Fruit fly (Drosophila melanogaster) whole organism, prepupa: ENCODE measurements around the gene CG7600.

Source experiments
- Blimp-1 ChIP-seq: fragments of 200-800 bp; sonication (Bioruptor generic); optimal IDR thresholded peaks from 3 replicates; lab custom pipeline; 2017; ENCODE audit warnings: missing biosample characterization, missing genetic modification characterization, mild to moderate bottlenecking, moderate library complexity, missing genetic modification reagents
- CG10631 ChIP-seq: fragments of 200-800 bp; sonication (Bioruptor generic); optimal IDR thresholded peaks from 2 replicates; lab custom pipeline; 2016; ENCODE audit warnings: missing biosample characterization, missing genetic modification characterization
- CG10669 ChIP-seq: fragments of 200-800 bp; sonication (Bioruptor generic); optimal IDR thresholded peaks from 3 replicates; lab custom pipeline; 2018; ENCODE audit warnings: missing biosample characterization, mild to moderate bottlenecking, missing genetic modification characterization, moderate library complexity
- CG11294 ChIP-seq: fragments of 200-800 bp; sonication (Bioruptor generic); IDR thresholded peaks from 2 replicates; pipeline ENCODE4 v1.3.6; 2022; ENCODE audit warnings: missing biosample characterization, missing genetic modification characterization
- CG15336 ChIP-seq: fragments of 200-800 bp; sonication (Bioruptor generic); IDR thresholded peaks from 2 replicates; pipeline ENCODE4 v1.3.6; 2022; ENCODE audit warnings: missing biosample characterization, missing genetic modification characterization
- CG1621 ChIP-seq: fragments of 200-800 bp; sonication (Bioruptor generic); optimal IDR thresholded peaks from 3 replicates; lab custom pipeline; 2018; ENCODE audit warnings: missing biosample characterization, mild to moderate bottlenecking, missing genetic modification characterization
- CG3032 ChIP-seq: fragments of 200-800 bp; optimal IDR thresholded peaks from 2 replicates; lab custom pipeline; 2019; ENCODE audit warnings: missing biosample characterization, mild to moderate bottlenecking, missing genetic modification characterization, moderate library complexity
- CG31627 ChIP-seq: fragments of 200-800 bp; sonication (Bioruptor generic); optimal IDR thresholded peaks from 3 replicates; lab custom pipeline; 2016; ENCODE audit warnings: missing biosample characterization, missing genetic modification characterization
- CG32006 ChIP-seq: fragments of 200-800 bp; sonication (Bioruptor generic); optimal IDR thresholded peaks from 3 replicates; lab custom pipeline; 2017; ENCODE audit warnings: missing biosample characterization, mild to moderate bottlenecking, missing genetic modification characterization
- CG34406 ChIP-seq: fragments of 200-800 bp; sonication (Bioruptor generic); optimal IDR thresholded peaks from 3 replicates; lab custom pipeline; 2016; ENCODE audit warnings: missing biosample characterization, missing genetic modification characterization
- CG3919 ChIP-seq: fragments of 200-800 bp; sonication (Bioruptor generic); optimal IDR thresholded peaks from 3 replicates; lab custom pipeline; 2016; ENCODE audit warnings: missing biosample characterization, missing genetic modification characterization
- CG4318 ChIP-seq: fragments of 200-800 bp; sonication (Bioruptor generic); optimal IDR thresholded peaks from 3 replicates; lab custom pipeline; 2017; ENCODE audit warnings: missing biosample characterization, mild to moderate bottlenecking, missing genetic modification characterization
- CG6276 ChIP-seq: fragments of 200-800 bp; sonication (Bioruptor generic); optimal IDR thresholded peaks from 2 replicates; lab custom pipeline; 2017; ENCODE audit warnings: missing biosample characterization, mild to moderate bottlenecking, missing genetic modification characterization
- CG6808 ChIP-seq: fragments of 200-800 bp; sonication (Bioruptor generic); optimal IDR thresholded peaks from 3 replicates; lab custom pipeline; 2017; ENCODE audit warnings: missing biosample characterization, missing genetic modification characterization, mild to moderate bottlenecking, moderate library complexity, missing genetic modification reagents
- CG8119 ChIP-seq: fragments of 200-800 bp; sonication (Bioruptor generic); IDR thresholded peaks from 3 replicates; pipeline ENCODE4 v1.3.6; 2022; ENCODE audit warnings: missing biosample characterization, missing genetic modification characterization
- CG8319 ChIP-seq: fragments of 200-800 bp; sonication (Bioruptor generic); optimal IDR thresholded peaks from 3 replicates; lab custom pipeline; 2016; ENCODE audit warnings: missing biosample characterization, missing genetic modification characterization
- CG8632 ChIP-seq: fragments of 200-800 bp; sonication (Bioruptor generic); optimal IDR thresholded peaks from 3 replicates; lab custom pipeline; 2016; ENCODE audit warnings: missing biosample characterization, missing genetic modification characterization
- CG9139 ChIP-seq: fragments of 200-800 bp; sonication (Bioruptor generic); optimal IDR thresholded peaks from 3 replicates; lab custom pipeline; 2017; ENCODE audit warnings: missing biosample characterization, mild to moderate bottlenecking, missing genetic modification characterization
- Eip78C ChIP-seq: fragments of 200-800 bp; sonication (Bioruptor generic); peaks from one replicate; lab custom pipeline; 2016; ENCODE audit warnings: missing biosample characterization, missing genetic modification characterization
- Eip93F ChIP-seq: fragments of 200-800 bp; sonication (Bioruptor generic); optimal IDR thresholded peaks from 2 replicates; lab custom pipeline; 2016; ENCODE audit warnings: missing biosample characterization, mild to moderate bottlenecking, missing genetic modification characterization
- Ets96B ChIP-seq: fragments of 200-800 bp; optimal IDR thresholded peaks from 2 replicates; lab custom pipeline; 2019; ENCODE audit warnings: missing biosample characterization, mild to moderate bottlenecking, missing genetic modification characterization, moderate library complexity
- Gug ChIP-seq: fragments of 200-800 bp; sonication (Bioruptor generic); IDR thresholded peaks from 2 replicates; pipeline ENCODE4 v1.3.6; 2022; ENCODE audit warnings: missing biosample characterization, missing genetic modification characterization
- Hr38 ChIP-seq: sonication (Bioruptor generic); optimal IDR thresholded peaks from 2 replicates; lab custom pipeline; 2016; ENCODE audit warnings: missing biosample characterization, missing genetic modification characterization
- Hr39 ChIP-seq: fragments of 200-800 bp; sonication (Bioruptor generic); optimal IDR thresholded peaks from 2 replicates; lab custom pipeline; 2016; ENCODE audit warnings: missing biosample characterization, missing genetic modification characterization
- Hr4 ChIP-seq: fragments of 200-800 bp; sonication (Bioruptor generic); optimal IDR thresholded peaks from 3 replicates; lab custom pipeline; 2016; ENCODE audit warnings: missing biosample characterization, missing genetic modification characterization
- Met ChIP-seq: fragments of 200-800 bp; sonication (Bioruptor generic); optimal IDR thresholded peaks from 3 replicates; lab custom pipeline; 2016; ENCODE audit warnings: missing biosample characterization, missing genetic modification characterization
- OdsH ChIP-seq: fragments of 200-800 bp; sonication (Bioruptor generic); optimal IDR thresholded peaks from 3 replicates; lab custom pipeline; 2016; ENCODE audit warnings: missing biosample characterization, missing genetic modification characterization
- Smox ChIP-seq: fragments of 200-800 bp; sonication (Bioruptor generic); optimal IDR thresholded peaks from 3 replicates; lab custom pipeline; 2016; ENCODE audit warnings: missing biosample characterization, missing genetic modification characterization
- Sox14 ChIP-seq: fragments of 200-800 bp; sonication (Bioruptor generic); optimal IDR thresholded peaks from 3 replicates; lab custom pipeline; 2016; ENCODE audit warnings: missing biosample characterization, missing genetic modification characterization
- acj6 ChIP-seq: fragments of 200-800 bp; sonication (Bioruptor generic); optimal IDR thresholded peaks from 3 replicates; lab custom pipeline; 2016; ENCODE audit warnings: missing biosample characterization, missing genetic modification characterization
- dac ChIP-seq: fragments of 200-800 bp; sonication (Bioruptor generic); optimal IDR thresholded peaks from 2 replicates; lab custom pipeline; 2017; ENCODE audit warnings: missing biosample characterization, mild to moderate bottlenecking, missing genetic modification characterization
- dsx ChIP-seq: fragments of 200-800 bp; optimal IDR thresholded peaks from 3 replicates; lab custom pipeline; 2019; ENCODE audit warnings: missing biosample characterization, mild to moderate bottlenecking, missing genetic modification characterization, moderate library complexity; ENCODE audit not compliant: poor library complexity, severe bottlenecking
- eg ChIP-seq: fragments of 200-800 bp; sonication (Bioruptor generic); IDR thresholded peaks from 3 replicates; pipeline ENCODE4 v1.3.6; 2022; ENCODE audit warnings: missing biosample characterization, missing genetic modification characterization
- esn ChIP-seq: fragments of 200-800 bp; sonication (Bioruptor generic); optimal IDR thresholded peaks from 2 replicates; lab custom pipeline; 2016; ENCODE audit warnings: missing biosample characterization, mild to moderate bottlenecking, missing genetic modification characterization, moderate library complexity
- fd59A ChIP-seq: fragments of 200-800 bp; sonication (Bioruptor generic); optimal IDR thresholded peaks from 2 replicates; lab custom pipeline; 2017; ENCODE audit warnings: missing biosample characterization, mild to moderate bottlenecking, missing genetic modification characterization, missing genetic modification reagents
- fkh ChIP-seq: fragments of 200-800 bp; sonication (Bioruptor generic); optimal IDR thresholded peaks from 3 replicates; lab custom pipeline; 2017; ENCODE audit warnings: missing biosample characterization, mild to moderate bottlenecking, missing genetic modification characterization, moderate library complexity
- pdm3 ChIP-seq: fragments of 200-800 bp; sonication (Bioruptor generic); optimal IDR thresholded peaks from 3 replicates; lab custom pipeline; 2016; ENCODE audit warnings: missing biosample characterization, missing genetic modification characterization
- salr ChIP-seq, 2 experiments: fragments of 200-800 bp; sonication (Bioruptor generic); optimal IDR thresholded peaks; 3 replicates each; lab custom pipeline; 2016 to 2018; ENCODE audit warnings: missing biosample characterization in 2 of 2, missing genetic modification characterization in 2 of 2, mild to moderate bottlenecking in 1 of 2
- ss ChIP-seq, 2 experiments: fragments of 200-800 bp; sonication (Bioruptor generic); optimal IDR thresholded peaks; 2 replicates in 1 of 2; 3 replicates in 1 of 2; lab custom pipeline; 2017 to 2018; ENCODE audit warnings: mild to moderate bottlenecking in 2 of 2, missing biosample characterization in 2 of 2, missing genetic modification characterization in 2 of 2, moderate library complexity in 1 of 2
- topi ChIP-seq: fragments of 200-800 bp; sonication (Bioruptor generic); optimal IDR thresholded peaks from 3 replicates; lab custom pipeline; 2016; ENCODE audit warnings: missing biosample characterization, missing genetic modification characterization
- vri ChIP-seq: fragments of 200-800 bp; sonication (Bioruptor generic); optimal IDR thresholded peaks from 3 replicates; lab custom pipeline; 2016; ENCODE audit warnings: missing biosample characterization, mild to moderate bottlenecking, missing genetic modification characterization

Gene CG7600

DNA sequence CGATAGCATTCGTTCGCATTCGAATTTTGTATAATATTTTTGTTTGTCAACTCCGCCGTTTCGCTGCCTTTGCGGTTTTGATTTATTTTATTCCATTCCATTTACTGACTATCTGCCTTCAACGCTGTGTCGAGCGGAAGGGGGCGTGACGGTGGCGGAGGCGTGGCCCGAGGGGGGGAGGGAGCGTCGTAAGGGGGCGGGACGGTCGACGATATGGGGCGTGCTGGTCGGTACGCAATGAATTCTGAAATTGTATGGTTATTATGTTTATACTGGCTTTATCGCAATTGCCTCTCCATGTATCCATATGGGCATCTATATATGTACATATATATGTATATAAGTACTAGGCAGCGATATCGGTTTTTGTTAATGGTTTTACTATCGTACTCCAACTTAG lies 26.6 kb upstream of the CG7600 start:
- TF ChIP-seq salr (GFP tag; optimal IDR thresholded peaks at IDR 0.05; lab: Kevin White, UChicago) (no peak), Blimp-1 (GFP tag; lab: Kevin White, UChicago) (no peak), topi (GFP tag; lab: Kevin White, UChicago) (no peak), CG32006 (no peak), pdm3 (no peak), CG8632 (GFP tag; lab: Kevin White, UChicago) (no peak), Hr4 (no peak), Smox (no peak), Hr38 (no peak)
- TF ChIP-seq, all 60 proteins: peak for 0

DNA sequence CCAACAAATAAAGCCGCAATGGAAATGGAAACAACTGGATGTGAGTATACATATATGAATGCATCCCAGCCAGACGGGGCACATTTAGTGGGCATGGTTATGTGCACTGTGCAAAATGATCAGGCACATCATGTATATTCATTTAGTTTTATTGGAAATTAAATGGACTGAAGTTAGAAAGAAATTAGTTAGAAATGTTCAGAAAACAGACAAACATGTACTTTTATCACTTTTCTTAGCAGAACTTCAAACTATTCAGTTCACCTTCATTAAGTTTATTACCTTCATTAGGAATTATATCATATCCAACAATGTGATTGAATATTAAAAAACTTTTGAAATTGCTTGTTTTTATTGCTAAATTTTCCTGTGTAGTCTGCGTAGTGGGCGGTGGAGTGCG lies 23.8 kb upstream of the CG7600 start:
- TF ChIP-seq Met, result no peak
- TF ChIP-seq CG34406, result no peak
- TF ChIP-seq CG6276 (GFP tag; lab: Kevin White, UChicago), result peak; percentile 5
- TF ChIP-seq eg, result no peak
- TF ChIP-seq Sox14 (GFP tag; lab: Kevin White, UChicago), result no peak
- TF ChIP-seq Ets96B, result peak; percentile 36
- TF ChIP-seq fd59A (GFP tag; lab: Kevin White, UChicago), result no peak
- no peak for TF ChIP-seq Hr38
- TF ChIP-seq Hr39 (GFP tag; lab: Kevin White, UChicago), result no peak
- TF ChIP-seq CG6808, result peak; percentile 22
- peak; percentile 8 for TF ChIP-seq pdm3
- no peak for TF ChIP-seq CG3919 (GFP tag; lab: Kevin White, UChicago)
- TF ChIP-seq CG10669 (GFP tag; lab: Kevin White, UChicago), result peak; percentile 46
- TF ChIP-seq CG31627 (GFP tag; lab: Kevin White, UChicago), result peak; percentile 3
- peak; percentile 85 for TF ChIP-seq Eip78C (GFP tag; lab: Kevin White, UChicago)
- TF ChIP-seq Hr4, result peak; percentile 39
- no peak for TF ChIP-seq CG8319 (GFP tag; lab: Kevin White, UChicago)
- TF ChIP-seq vri (GFP tag; lab: Kevin White, UChicago), result no peak
- TF ChIP-seq CG11294 (GFP tag; lab: Robert Waterston, UW), result no peak
- peak; percentile 12 for TF ChIP-seq topi (GFP tag; lab: Kevin White, UChicago)
- no peak for TF ChIP-seq CG9139 (GFP tag; lab: Kevin White, UChicago)
- peak; percentile 23; the same call in 1 of the 3 replicates for TF ChIP-seq CG8119 (GFP tag; lab: Robert Waterston, UW)
- peak; percentile 22 for TF ChIP-seq dsx (GFP tag; lab: Kevin White, UChicago)
- peak; percentile 39 for TF ChIP-seq CG3032 (tag; lab: Kevin White, UChicago)
- TF ChIP-seq CG32006, result peak; percentile 42
- TF ChIP-seq esn (GFP tag; lab: Kevin White, UChicago), result peak; percentile 11
- TF ChIP-seq CG1621 (tag; lab: Kevin White, UChicago), result peak; percentile 2
- TF ChIP-seq acj6 (GFP tag; lab: Kevin White, UChicago), result peak; percentile 14
- TF ChIP-seq ss (GFP tag; optimal IDR thresholded peaks at IDR 0.05; lab: Kevin White, UChicago), result peak in 1 of 2 experiments; percentile 56
- TF ChIP-seq Eip93F (GFP tag; lab: Kevin White, UChicago), result no peak
- no peak for TF ChIP-seq CG15336 (GFP tag; lab: Robert Waterston, UW)
- no peak for TF ChIP-seq Gug (GFP tag; lab: Robert Waterston, UW)
- TF ChIP-seq CG4318 (GFP tag; lab: Kevin White, UChicago), result peak; percentile 8
- TF ChIP-seq CG8632 (GFP tag; lab: Kevin White, UChicago), result no peak
- TF ChIP-seq dac (GFP tag; lab: Kevin White, UChicago), result no peak
- no peak for TF ChIP-seq fkh (GFP tag; lab: Kevin White, UChicago)
- TF ChIP-seq OdsH (GFP tag; lab: Kevin White, UChicago), result peak; percentile 31
- TF ChIP-seq CG10631 (GFP tag; lab: Kevin White, UChicago), result peak; percentile 7
- TF ChIP-seq salr (GFP tag; optimal IDR thresholded peaks at IDR 0.05; lab: Kevin White, UChicago), result no peak
- TF ChIP-seq, all 60 proteins: peak for 20
